Worm (Caenorhabditis elegans): ENCODE results near the gene str-214.

Gene str-214

ce11 chrV:16352282-16352681 lies 37.2 kb downstream of the str-214 start (continued):
- TF ChIP-seq T07F8.4 (tag; optimal IDR thresholded peaks at IDR 0.05) (no peak), tlf-1 (GFP tag; optimal IDR thresholded peaks at IDR 0.05) (peak; percentile 20), gei-17 (GFP tag; optimal IDR thresholded peaks at IDR 0.05) (no peak), akir-1 (GFP tag; optimal IDR thresholded peaks at IDR 0.05) (no peak), pbrm-1 (GFP tag; IDR thresholded peaks at IDR 0.05) (0 out of 2 replicates have a peak, but pooled peaks have one; percentile 32)

DNA sequence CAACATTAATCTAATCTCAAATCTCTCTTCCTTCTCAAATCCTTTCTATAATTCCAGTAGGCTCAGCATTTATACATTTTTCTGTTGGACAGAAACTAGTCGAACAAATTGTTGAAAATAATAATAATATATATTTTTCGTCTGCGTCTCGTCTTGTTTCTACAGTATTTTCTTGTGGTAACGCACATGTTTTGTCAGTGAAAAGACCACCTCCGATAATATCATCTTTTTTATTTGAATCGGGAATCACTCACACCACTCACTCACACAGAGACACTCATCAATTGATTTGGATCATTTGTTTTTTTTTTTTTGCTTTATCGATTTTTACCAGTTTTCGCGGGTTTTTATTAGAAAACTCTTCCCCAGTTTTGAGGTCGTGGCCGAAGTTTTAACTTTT lies 39.6 kb downstream of the str-214 start:
- TF ChIP-seq attf-6 (GFP tag; IDR thresholded peaks at IDR 0.05) (no peak), atf-7 (tag; optimal IDR thresholded peaks at IDR 0.05) (no peak), snpc-3.4 (tag; optimal IDR thresholded peaks at IDR 0.05) (no peak), F33H1.4 (GFP tag; IDR thresholded peaks at IDR 0.05) (no peak), hmg-1.2 (GFP tag; IDR thresholded peaks at IDR 0.05) (peak; percentile 35; the same call in 1 of the 2 replicates)

- TF ChIP-seq Y79H2A.3 (GFP tag; conservative IDR thresholded peaks at IDR 0.05) (no peak), egrh-3 (GFP tag; IDR thresholded peaks at IDR 0.05) (peak; percentile 75), sptf-2 (GFP tag; optimal IDR thresholded peaks at IDR 0.05) (peak; percentile 41), nfya-1 (tag; optimal IDR thresholded peaks at IDR 0.05; ENCODE audit: borderline replicate concordance, insufficient read depth) (no peak), somi-1 (GFP tag; optimal IDR thresholded peaks at IDR 0.05) (peak; percentile 91), ceh-79 (tag; optimal IDR thresholded peaks at IDR 0.05) (no peak), ceh-91 (GFP tag; IDR thresholded peaks at IDR 0.05) (0 out of 2 replicates have a peak, but pooled peaks have one; percentile 9), let-526 (GFP tag; IDR thresholded peaks at IDR 0.05) (0 out of 2 replicates have a peak, but pooled peaks have one; percentile 37), ccch-3 (GFP tag; optimal IDR thresholded peaks at IDR 0.05) (no peak), mel-28 (tag; optimal IDR thresholded peaks at IDR 0.05; ENCODE audit: borderline replicate concordance) (peak; percentile 43), hmg-1.2 (GFP tag; IDR thresholded peaks at IDR 0.05) (peak; percentile 95), ets-4 (GFP tag; optimal IDR thresholded peaks at IDR 0.05) (peak; percentile 72), B0035.1 (tag; optimal IDR thresholded peaks at IDR 0.05) (peak; percentile 28), gei-17 (GFP tag; optimal IDR thresholded peaks at IDR 0.05) (peak; percentile 77), F22D6.2 (tag; optimal IDR thresholded peaks at IDR 0.05) (peak; percentile 11), F57C9.4 (tag; optimal IDR thresholded peaks at IDR 0.05) (no peak), ceh-27 (GFP tag; optimal IDR thresholded peaks at IDR 0.05) (peak; percentile 82), nhr-80 (tag; optimal IDR thresholded peaks at IDR 0.05) (peak; percentile 82), lsy-27 (tag; optimal IDR thresholded peaks at IDR 0.05; ENCODE audit: borderline replicate concordance, insufficient read depth) (no peak), mcd-1 (GFP tag; IDR thresholded peaks at IDR 0.05) (peak; percentile 85), die-1 (tag; optimal IDR thresholded peaks at IDR 0.05) (peak; percentile 53), nfyb-1 (GFP tag; IDR thresholded peaks at IDR 0.05) (peak; percentile 92), F52B5.7 (tag; optimal IDR thresholded peaks at IDR 0.05) (peak; percentile 80), attf-3 (GFP tag; conservative IDR thresholded peaks at IDR 0.05) (peak; percentile 45; the same call in 1 of the 2 replicates), hrde-1 (tag; optimal IDR thresholded peaks at IDR 0.05; ENCODE audit: borderline replicate concordance) (no peak), repo-1 (tag; optimal IDR thresholded peaks at IDR 0.05) (peak; percentile 67), lin-35 (GFP tag; optimal IDR thresholded peaks at IDR 0.05) (peak in 1 of 3 experiments; percentile 64), unc-130 (GFP tag; optimal IDR thresholded peaks at IDR 0.05) (no peak), F23B12.7 (tag; optimal IDR thresholded peaks at IDR 0.05; ENCODE audit: insufficient read depth) (no peak), F33H1.4 (GFP tag; IDR thresholded peaks at IDR 0.05) (no peak; the same call in 1 of the 2 replicates), nhr-179 (tag; optimal IDR thresholded peaks at IDR 0.05) (no peak), lin-26 (GFP tag; IDR thresholded peaks at IDR 0.05) (peak; percentile 88), B0336.3 (GFP tag; IDR thresholded peaks at IDR 0.05) (peak; percentile 95), C06A6.2 (GFP tag; conservative IDR thresholded peaks at IDR 0.05) (peak; percentile 81), let-607 (tag; optimal IDR thresholded peaks at IDR 0.05) (peak in 1 of 2 experiments; percentile 39), tbx-9 (tag; optimal IDR thresholded peaks at IDR 0.05; ENCODE audit: borderline replicate concordance) (no peak), dpff-1 (tag; optimal IDR thresholded peaks at IDR 0.05) (no peak)
Observed at ce11 chrV:16355941-16356340, 40.8 kb downstream of the str-214 start.
